ENCODE assay signal across 1 fruit fly cellular context in the genomic region with DNA sequence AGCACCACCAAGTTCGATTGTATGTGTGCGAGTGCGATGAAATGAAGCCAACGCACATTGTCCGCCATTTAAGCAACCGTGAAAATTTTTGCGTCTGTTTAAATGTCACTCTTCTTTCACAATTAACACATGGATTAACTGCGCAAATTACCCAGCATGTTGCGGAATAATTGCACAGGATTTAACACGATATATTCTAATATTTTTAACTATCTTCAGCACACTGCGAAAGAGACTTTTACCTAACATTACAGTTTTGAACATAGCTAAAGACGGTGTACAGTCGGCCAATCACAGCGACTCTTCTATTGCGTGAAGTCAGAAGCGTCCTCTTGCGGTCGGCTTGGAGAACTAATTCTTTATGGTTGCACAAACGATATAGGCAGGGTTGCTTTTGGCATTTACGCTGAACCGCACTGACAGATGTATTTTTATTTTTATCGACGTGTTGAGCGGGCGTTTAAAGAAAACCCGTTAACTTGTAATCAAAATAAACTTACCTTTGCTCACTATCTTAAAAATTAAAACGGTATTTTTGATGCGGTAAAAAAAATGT.
TF ChIP-seq lines count a peak whose summit lies in the region.

No protein-coding gene starts in this region.

TF ChIP-seq in whole organism, embryonic, 481 proteins besides CTCF, POLR2A, EP300 and RAD21 (continued from another document and continues in another):
- no peak for TF ChIP-seq Hand (GFP tag; optimal IDR thresholded peaks at IDR 0.05; lab: Kevin White, UChicago)
- no peak for TF ChIP-seq org-1 (GFP tag; optimal IDR thresholded peaks at IDR 0.05; lab: Kevin White, UChicago)
- no peak for TF ChIP-seq CG6654 (GFP tag; optimal IDR thresholded peaks at IDR 0.05; lab: Kevin White, UChicago)
- no peak for TF ChIP-seq crol (GFP tag; IDR thresholded peaks at IDR 0.05; lab: Robert Waterston, UW)
- TF ChIP-seq CG13775 (GFP tag; optimal IDR thresholded peaks at IDR 0.05; lab: Kevin White, UChicago) = peak; percentile 54
- peak; percentile 46 to 48 for TF ChIP-seq dpn (GFP tag; optimal IDR thresholded peaks at IDR 0.05; lab: Kevin White, UChicago)
- TF ChIP-seq Ptx1 (GFP tag; IDR thresholded peaks at IDR 0.05; lab: Robert Waterston, UW) = peak; percentile 22; the same call in 1 of the 2 replicates
- TF ChIP-seq sr (GFP tag; IDR thresholded peaks at IDR 0.05; lab: Robert Waterston, UW) = no peak
- no peak for TF ChIP-seq hkb (optimal IDR thresholded peaks at IDR 0.05; lab: Kevin White, UChicago)
- peak; percentile 13; the same call in 1 of the 2 replicates for TF ChIP-seq hkb (GFP tag; IDR thresholded peaks at IDR 0.05; lab: Robert Waterston, UW)
- peak; percentile 94 for TF ChIP-seq Med (GFP tag; lab: Kevin White, UChicago)
- no peak for TF ChIP-seq gsb-n (tag; optimal IDR thresholded peaks at IDR 0.05; lab: Kevin White, UChicago)
- TF ChIP-seq CG7556 (GFP tag; optimal IDR thresholded peaks at IDR 0.05; lab: Kevin White, UChicago) = no peak
- peak; percentile 11 for TF ChIP-seq shn (GFP tag; optimal IDR thresholded peaks at IDR 0.05; lab: Kevin White, UChicago)
- peak; percentile 42; the same call in 1 of the 2 replicates for TF ChIP-seq chm (GFP tag; IDR thresholded peaks at IDR 0.05; lab: Robert Waterston, UW)
- no peak for TF ChIP-seq CG11723 (GFP tag; optimal IDR thresholded peaks at IDR 0.05; lab: Kevin White, UChicago)
- no peak; the same call in 1 of the 2 replicates for TF ChIP-seq NFAT (GFP tag; IDR thresholded peaks at IDR 0.05; lab: Robert Waterston, UW)
- TF ChIP-seq Dip2 (GFP tag; IDR thresholded peaks at IDR 0.05; lab: Robert Waterston, UW) = no peak
- TF ChIP-seq CG11456 (GFP tag; IDR thresholded peaks at IDR 0.05; lab: Robert Waterston, UW) = no peak; the same call in 1 of the 3 replicates
- TF ChIP-seq CG7786 (GFP tag; optimal IDR thresholded peaks at IDR 0.05; lab: Kevin White, UChicago) = peak; percentile 21
- TF ChIP-seq Oaz (GFP tag; IDR thresholded peaks at IDR 0.05; lab: Robert Waterston, UW) = peak; percentile 10; the same call in 1 of the 2 replicates
- no peak for TF ChIP-seq pita (GFP tag; optimal IDR thresholded peaks at IDR 0.05; lab: Kevin White, UChicago)
- no peak for TF ChIP-seq CG17568 (GFP tag; optimal IDR thresholded peaks at IDR 0.05; lab: Kevin White, UChicago)
- peak; percentile 40; the same call in 1 of the 2 replicates for TF ChIP-seq lmd (GFP tag; IDR thresholded peaks at IDR 0.05; lab: Robert Waterston, UW)
- no peak for TF ChIP-seq CG16815 (GFP tag; optimal IDR thresholded peaks at IDR 0.05; lab: Kevin White, UChicago)
- TF ChIP-seq Spps (tag; optimal IDR thresholded peaks at IDR 0.05; lab: Kevin White, UChicago) = no peak
- no peak for TF ChIP-seq Asciz (GFP tag; optimal IDR thresholded peaks at IDR 0.05; lab: Kevin White, UChicago)
- TF ChIP-seq pros (GFP tag; optimal IDR thresholded peaks at IDR 0.05; lab: Kevin White, UChicago) = no peak
- no peak for TF ChIP-seq Sox102F (GFP tag; optimal IDR thresholded peaks at IDR 0.05; lab: Kevin White, UChicago)
- TF ChIP-seq az2 (GFP tag; optimal IDR thresholded peaks at IDR 0.05; lab: Kevin White, UChicago) = peak; percentile 6
- TF ChIP-seq sisA (GFP tag; IDR thresholded peaks at IDR 0.05; lab: Robert Waterston, UW) = no peak
- TF ChIP-seq Sox100B (GFP tag; optimal IDR thresholded peaks at IDR 0.05; lab: Kevin White, UChicago) = no peak
- TF ChIP-seq vnd (GFP tag; IDR thresholded peaks at IDR 0.05; lab: Robert Waterston, UW; ENCODE audit: partially characterized antibody) = no peak; the same call in 2 of the 3 replicates
- peak; percentile 57 for TF ChIP-seq inv (GFP tag; IDR thresholded peaks at IDR 0.05; lab: Robert Waterston, UW; ENCODE audit: partially characterized antibody)
- TF ChIP-seq Ets65A (GFP tag; lab: Kevin White, UChicago) = peak; percentile 96
- peak; percentile 60 for TF ChIP-seq CG14014 (GFP tag; IDR thresholded peaks at IDR 0.05; lab: Robert Waterston, UW)
- no peak for TF ChIP-seq br (optimal IDR thresholded peaks at IDR 0.05; lab: Kevin White, UChicago)
- no peak for TF ChIP-seq bcd (GFP tag; optimal IDR thresholded peaks at IDR 0.05; lab: Kevin White, UChicago)
- TF ChIP-seq Atf6 (GFP tag; IDR thresholded peaks at IDR 0.05; lab: Robert Waterston, UW) = no peak
- TF ChIP-seq eve (GFP tag; optimal IDR thresholded peaks at IDR 0.05; lab: Kevin White, UChicago) = peak in 1 of 2 experiments; percentile 64
- TF ChIP-seq E2f1 (GFP tag; IDR thresholded peaks at IDR 0.05; lab: Robert Waterston, UW) = peak; percentile 47; the same call in 1 of the 2 replicates
- no peak for TF ChIP-seq CG3163 (GFP tag; optimal IDR thresholded peaks at IDR 0.05; lab: Kevin White, UChicago)
- TF ChIP-seq CG11695 (GFP tag; IDR thresholded peaks at IDR 0.05; lab: Robert Waterston, UW) = peak; percentile 6; the same call in 1 of the 3 replicates
- TF ChIP-seq CG17802 (tag; optimal IDR thresholded peaks at IDR 0.05; lab: Kevin White, UChicago) = peak; percentile 42
- no peak for TF ChIP-seq CG11696 (GFP tag; IDR thresholded peaks at IDR 0.05; lab: Robert Waterston, UW)
- TF ChIP-seq CG13624 (GFP tag; optimal IDR thresholded peaks at IDR 0.05; lab: Kevin White, UChicago) = peak; percentile 77
- peak; percentile 81 for TF ChIP-seq CG42726 (GFP tag; IDR thresholded peaks at IDR 0.05; lab: Robert Waterston, UW; ENCODE audit: partially characterized antibody)
- no peak for TF ChIP-seq luna (GFP tag; optimal IDR thresholded peaks at IDR 0.05; lab: Kevin White, UChicago)
- TF ChIP-seq CG8765 (GFP tag; IDR thresholded peaks at IDR 0.05; lab: Robert Waterston, UW) = peak; percentile 30; the same call in 1 of the 2 replicates
- no peak for TF ChIP-seq emc (GFP tag; optimal IDR thresholded peaks at IDR 0.05; lab: Kevin White, UChicago)
- TF ChIP-seq Nf-YC (tag; optimal IDR thresholded peaks at IDR 0.05; lab: Kevin White, UChicago) = peak; percentile 100
- TF ChIP-seq CG15479 (GFP tag; optimal IDR thresholded peaks at IDR 0.05; lab: Kevin White, UChicago) = peak; percentile 76
- TF ChIP-seq Opbp (GFP tag; IDR thresholded peaks at IDR 0.05; lab: Robert Waterston, UW; ENCODE audit: partially characterized antibody) = peak; percentile 69
- peak; percentile 53 for TF ChIP-seq CG2120 (GFP tag; optimal IDR thresholded peaks at IDR 0.05; lab: Kevin White, UChicago)
- no peak for TF ChIP-seq Neu2 (GFP tag; optimal IDR thresholded peaks at IDR 0.05; lab: Kevin White, UChicago; ENCODE audit: borderline replicate concordance)
- TF ChIP-seq CG2678 (tag; optimal IDR thresholded peaks at IDR 0.05; lab: Kevin White, UChicago) = no peak
- no peak for TF ChIP-seq CG7839 (tag; optimal IDR thresholded peaks at IDR 0.05; lab: Kevin White, UChicago)
- peak in 1 of 2 experiments; percentile 12 for TF ChIP-seq Hr51 (GFP tag; optimal IDR thresholded peaks at IDR 0.05; lab: Kevin White, UChicago)
- TF ChIP-seq dimm (GFP tag; IDR thresholded peaks at IDR 0.05; lab: Robert Waterston, UW) = no peak
- peak; percentile 29 to 88 for TF ChIP-seq Pdp1 (GFP tag; optimal IDR thresholded peaks at IDR 0.05; lab: Kevin White, UChicago)
- TF ChIP-seq Xrp1 (GFP tag; IDR thresholded peaks at IDR 0.05; lab: Robert Waterston, UW) = 0 out of 2 replicates have a peak, but pooled peaks have one; percentile 14
- TF ChIP-seq eyg (GFP tag; optimal IDR thresholded peaks at IDR 0.05; lab: Kevin White, UChicago) = peak; percentile 17
- no peak for TF ChIP-seq CG4820 (GFP tag; optimal IDR thresholded peaks at IDR 0.05; lab: Kevin White, UChicago)
- peak; percentile 9 for TF ChIP-seq Sin3A (optimal IDR thresholded peaks at IDR 0.05; lab: Kevin White, UChicago)
- TF ChIP-seq grn (GFP tag; optimal IDR thresholded peaks at IDR 0.05; lab: Kevin White, UChicago) = no peak
- TF ChIP-seq jumu (GFP tag; optimal IDR thresholded peaks at IDR 0.05; lab: Kevin White, UChicago) = peak; percentile 42
- no peak for TF ChIP-seq MTF-1 (GFP tag; optimal IDR thresholded peaks at IDR 0.05; lab: Kevin White, UChicago; ENCODE audit: borderline replicate concordance)
- 0 out of 2 replicates have a peak, but pooled peaks have one; percentile 3 for TF ChIP-seq Rx (GFP tag; IDR thresholded peaks at IDR 0.05; lab: Robert Waterston, UW)
- no peak for TF ChIP-seq otp (GFP tag; IDR thresholded peaks at IDR 0.05; lab: Robert Waterston, UW)
- no peak for TF ChIP-seq dmrt99B (tag; optimal IDR thresholded peaks at IDR 0.05; lab: Kevin White, UChicago)
- TF ChIP-seq CG10267 (tag; optimal IDR thresholded peaks at IDR 0.05; lab: Kevin White, UChicago) = peak; percentile 64
- no peak; the same call in none of the 2 replicates for TF ChIP-seq H2.0 (GFP tag; IDR thresholded peaks at IDR 0.05; lab: Robert Waterston, UW)
- peak; percentile 54 for TF ChIP-seq unc-4 (GFP tag; IDR thresholded peaks at IDR 0.05; lab: Robert Waterston, UW; ENCODE audit: partially characterized antibody)
- no peak for TF ChIP-seq CG14667 (GFP tag; IDR thresholded peaks at IDR 0.05; lab: Robert Waterston, UW)
- TF ChIP-seq CG4854 (GFP tag; optimal IDR thresholded peaks at IDR 0.05; lab: Kevin White, UChicago) = peak; percentile 49
- peak; percentile 58 for TF ChIP-seq CG9437 (GFP tag; optimal IDR thresholded peaks at IDR 0.05; lab: Kevin White, UChicago)
- TF ChIP-seq Lpt (GFP tag; optimal IDR thresholded peaks at IDR 0.05; lab: Kevin White, UChicago) = no peak
- TF ChIP-seq CG18262 (tag; optimal IDR thresholded peaks at IDR 0.05; lab: Kevin White, UChicago) = no peak
- TF ChIP-seq scrt (GFP tag; optimal IDR thresholded peaks at IDR 0.05; lab: Kevin White, UChicago) = no peak
- TF ChIP-seq bsh (GFP tag; optimal IDR thresholded peaks at IDR 0.05; lab: Kevin White, UChicago) = no peak
- TF ChIP-seq btn (GFP tag; optimal IDR thresholded peaks at IDR 0.05; lab: Kevin White, UChicago) = no peak
- no peak for TF ChIP-seq CG10959 (GFP tag; IDR thresholded peaks at IDR 0.05; lab: Robert Waterston, UW)
- no peak for TF ChIP-seq Hmx (GFP tag; optimal IDR thresholded peaks at IDR 0.05; lab: Kevin White, UChicago)
- TF ChIP-seq D (optimal IDR thresholded peaks at IDR 0.05; lab: Kevin White, UChicago) = no peak
- TF ChIP-seq D (GFP tag; optimal IDR thresholded peaks at IDR 0.05; lab: Kevin White, UChicago) = no peak
- TF ChIP-seq CG10147 (GFP tag; optimal IDR thresholded peaks at IDR 0.05; lab: Kevin White, UChicago) = no peak
- peak; percentile 48 for TF ChIP-seq ab (GFP tag; optimal IDR thresholded peaks at IDR 0.05; lab: Kevin White, UChicago)
- no peak for TF ChIP-seq Fer3 (tag; optimal IDR thresholded peaks at IDR 0.05; lab: Kevin White, UChicago)
- no peak for TF ChIP-seq CG9215 (GFP tag; IDR thresholded peaks at IDR 0.05; lab: Robert Waterston, UW)
- peak; percentile 43 for TF ChIP-seq da (GFP tag; optimal IDR thresholded peaks at IDR 0.05; lab: Kevin White, UChicago)
- peak; percentile 54 for TF ChIP-seq CG9609 (GFP tag; optimal IDR thresholded peaks at IDR 0.05; lab: Kevin White, UChicago)
- TF ChIP-seq Dfd (GFP tag; optimal IDR thresholded peaks at IDR 0.05; lab: Kevin White, UChicago) = no peak
- peak; percentile 75 for TF ChIP-seq Bgb (GFP tag; IDR thresholded peaks at IDR 0.05; lab: Robert Waterston, UW; ENCODE audit: partially characterized antibody)
- 0 out of 4 replicates have a peak, but pooled peaks have one; percentile 42 for TF ChIP-seq chinmo (GFP tag; IDR thresholded peaks at IDR 0.05; lab: Robert Waterston, UW; ENCODE audit: partially characterized antibody)
- no peak for TF ChIP-seq D19B (GFP tag; optimal IDR thresholded peaks at IDR 0.05; lab: Kevin White, UChicago)
- TF ChIP-seq CG6765 (GFP tag; optimal IDR thresholded peaks at IDR 0.05; lab: Kevin White, UChicago) = no peak
- no peak for TF ChIP-seq usp (GFP tag; optimal IDR thresholded peaks at IDR 0.05; lab: Kevin White, UChicago)
- TF ChIP-seq CG4424 (GFP tag; optimal IDR thresholded peaks at IDR 0.05; lab: Kevin White, UChicago) = no peak
- TF ChIP-seq salm (tag; optimal IDR thresholded peaks at IDR 0.05; lab: Kevin White, UChicago) = no peak
- peak; percentile 51 for TF ChIP-seq HmgD (GFP tag; optimal IDR thresholded peaks at IDR 0.05; lab: Kevin White, UChicago)
- peak; percentile 69 for TF ChIP-seq CG14710 (tag; optimal IDR thresholded peaks at IDR 0.05; lab: Kevin White, UChicago)
- TF ChIP-seq MBD-R2 (GFP tag; IDR thresholded peaks at IDR 0.05; lab: Robert Waterston, UW) = peak; percentile 55
- TF ChIP-seq Bdp1 (GFP tag; optimal IDR thresholded peaks at IDR 0.05; lab: Kevin White, UChicago) = peak; percentile 51
- TF ChIP-seq sug (tag; optimal IDR thresholded peaks at IDR 0.05; lab: Kevin White, UChicago) = no peak
- no peak for TF ChIP-seq Blimp-1 (GFP tag; optimal IDR thresholded peaks at IDR 0.05; lab: Kevin White, UChicago)
- no peak for TF ChIP-seq Elba2 (GFP tag; optimal IDR thresholded peaks at IDR 0.05; lab: Kevin White, UChicago)
- TF ChIP-seq crc (GFP tag; optimal IDR thresholded peaks at IDR 0.05; lab: Kevin White, UChicago) = no peak
- no peak for TF ChIP-seq CG43689 (GFP tag; IDR thresholded peaks at IDR 0.05; lab: Robert Waterston, UW)
- TF ChIP-seq Sry-β (GFP tag; optimal IDR thresholded peaks at IDR 0.05; lab: Kevin White, UChicago) = no peak
- TF ChIP-seq bigmax (GFP tag; optimal IDR thresholded peaks at IDR 0.05; lab: Kevin White, UChicago) = peak; percentile 54
- 0 out of 3 replicates have a peak, but pooled peaks have one; percentile 40 for TF ChIP-seq H15 (GFP tag; IDR thresholded peaks at IDR 0.05; lab: Robert Waterston, UW)
- no peak for TF ChIP-seq NfI (GFP tag; optimal IDR thresholded peaks at IDR 0.05; lab: Kevin White, UChicago)
- TF ChIP-seq mirr (GFP tag; optimal IDR thresholded peaks at IDR 0.05; lab: Kevin White, UChicago) = no peak
- TF ChIP-seq CG10979 (tag; optimal IDR thresholded peaks at IDR 0.05; lab: Kevin White, UChicago) = peak; percentile 19
- TF ChIP-seq Max (GFP tag; optimal IDR thresholded peaks at IDR 0.05; lab: Kevin White, UChicago) = no peak
- TF ChIP-seq CG12104 (GFP tag; optimal IDR thresholded peaks at IDR 0.05; lab: Kevin White, UChicago) = no peak
- TF ChIP-seq CG6175 (GFP tag; IDR thresholded peaks at IDR 0.05; lab: Robert Waterston, UW) = no peak
- no peak for TF ChIP-seq CG12155 (GFP tag; optimal IDR thresholded peaks at IDR 0.05; lab: Kevin White, UChicago)
- no peak for TF ChIP-seq CG6689 (GFP tag; IDR thresholded peaks at IDR 0.05; lab: Robert Waterston, UW)
- TF ChIP-seq repo (GFP tag; optimal IDR thresholded peaks at IDR 0.05; lab: Kevin White, UChicago) = peak; percentile 32
- TF ChIP-seq tx (GFP tag; optimal IDR thresholded peaks at IDR 0.05; lab: Kevin White, UChicago) = no peak
- no peak for TF ChIP-seq CG18011 (GFP tag; optimal IDR thresholded peaks at IDR 0.05; lab: Kevin White, UChicago)
- peak; percentile 71 for TF ChIP-seq tna (GFP tag; IDR thresholded peaks at IDR 0.05; lab: Robert Waterston, UW; ENCODE audit: partially characterized antibody)
- no peak for TF ChIP-seq tup (GFP tag; optimal IDR thresholded peaks at IDR 0.05; lab: Kevin White, UChicago)
- peak; percentile 52 for TF ChIP-seq Antp (GFP tag; optimal IDR thresholded peaks at IDR 0.05; lab: Kevin White, UChicago)
